Fruit fly (Drosophila melanogaster) whole organism, embryonic: Measurements from ENCODE around the gene Spc105R.

Source experiments
- Bgb ChIP-seq: fragments of 200-800 bp; sonication (Bioruptor generic); IDR thresholded peaks from 2 replicates; pipeline ENCODE4 v1.3.6; 2022; ENCODE audit warnings: missing biosample characterization, missing genetic modification characterization; ENCODE audit not compliant: partially characterized antibody
- CG1024 ChIP-seq: fragments of 200-800 bp; sonication (Bioruptor generic); IDR thresholded peaks from 2 replicates; pipeline ENCODE4 v1.3.6; 2022; ENCODE audit warnings: missing biosample characterization, missing genetic modification characterization
- CG10274 ChIP-seq: fragments of 200-800 bp; sonication (Bioruptor generic); optimal IDR thresholded peaks from 3 replicates; lab custom pipeline; 2017; ENCODE audit warnings: missing biosample characterization, mild to moderate bottlenecking, missing genetic modification characterization
- CG10565 ChIP-seq: fragments of 200-800 bp; sonication (Bioruptor generic); optimal IDR thresholded peaks from 3 replicates; lab custom pipeline; 2016; ENCODE audit warnings: missing biosample characterization, mild to moderate bottlenecking, missing genetic modification characterization
- CG12155 ChIP-seq: fragments of 200-800 bp; sonication (Bioruptor generic); optimal IDR thresholded peaks from 3 replicates; lab custom pipeline; 2016; ENCODE audit warnings: missing biosample characterization, missing genetic modification characterization
- CG12236 ChIP-seq: fragments of 200-800 bp; sonication (Bioruptor generic); optimal IDR thresholded peaks from 2 replicates; lab custom pipeline; 2016; ENCODE audit warnings: missing biosample characterization, missing genetic modification characterization
- CG12659 ChIP-seq: fragments of 200-800 bp; sonication (Bioruptor generic); optimal IDR thresholded peaks from 3 replicates; lab custom pipeline; 2017; ENCODE audit warnings: mild to moderate bottlenecking, missing biosample characterization, missing genetic modification reagents, missing genetic modification characterization
- CG15269 ChIP-seq: fragments of 200-800 bp; sonication (Bioruptor generic); optimal IDR thresholded peaks from 2 replicates; lab custom pipeline; 2018; ENCODE audit warnings: missing biosample characterization, mild to moderate bottlenecking, missing genetic modification characterization, moderate library complexity
- CG17328 ChIP-seq: fragments of 200-800 bp; sonication (Bioruptor generic); IDR thresholded peaks from 2 replicates; pipeline ENCODE4 v1.3.6; 2022; ENCODE audit warnings: missing biosample characterization, missing genetic modification characterization
- CG17359 ChIP-seq: fragments of 200-800 bp; sonication (Bioruptor generic); optimal IDR thresholded peaks from 3 replicates; lab custom pipeline; 2018; ENCODE audit warnings: missing biosample characterization, mild to moderate bottlenecking, missing genetic modification characterization, moderate library complexity
- CG17361 ChIP-seq: fragments of 200-800 bp; sonication (Bioruptor generic); IDR thresholded peaks from 3 replicates; pipeline ENCODE4 v1.3.6; 2022; ENCODE audit warnings: missing biosample characterization, missing genetic modification characterization
- CG17385 ChIP-seq: fragments of 200-800 bp; sonication (Bioruptor generic); optimal IDR thresholded peaks from 3 replicates; lab custom pipeline; 2018; ENCODE audit warnings: missing biosample characterization, mild to moderate bottlenecking, missing genetic modification characterization
- CG17568 ChIP-seq: fragments of 200-800 bp; sonication (Bioruptor generic); optimal IDR thresholded peaks from 2 replicates; lab custom pipeline; 2018; ENCODE audit warnings: missing biosample characterization, mild to moderate bottlenecking, missing genetic modification characterization, moderate library complexity
- CG4730 ChIP-seq: fragments of 200-800 bp; sonication (Bioruptor generic); IDR thresholded peaks from 2 replicates; pipeline ENCODE4 v1.3.6; 2022; ENCODE audit warnings: missing biosample characterization, missing genetic modification characterization
- CG6813 ChIP-seq: fragments of 200-800 bp; sonication (Bioruptor generic); optimal IDR thresholded peaks from 2 replicates; lab custom pipeline; 2017; ENCODE audit warnings: missing biosample characterization, missing genetic modification characterization, mild to moderate bottlenecking, moderate library complexity, missing genetic modification reagents
- CG7745 ChIP-seq: fragments of 200-800 bp; sonication (Bioruptor generic); optimal IDR thresholded peaks from 2 replicates; lab custom pipeline; 2018; ENCODE audit warnings: missing biosample characterization, mild to moderate bottlenecking, missing genetic modification characterization, moderate library complexity
- CG7963 ChIP-seq: fragments of 200-800 bp; sonication (Bioruptor generic); IDR thresholded peaks from 3 replicates; pipeline ENCODE4 v1.3.6; 2022; ENCODE audit warnings: missing biosample characterization, missing genetic modification characterization; ENCODE audit not compliant: partially characterized antibody
- D ChIP-seq, 2 experiments: fragments of 200-800 bp in 1 of 2; fragments of >200 bp in 1 of 2; sonication (Bioruptor generic) in 1 of 2; optimal IDR thresholded peaks; 2 replicates in 1 of 2; 3 replicates in 1 of 2; lab custom pipeline; 2017; ENCODE audit warnings: mild to moderate bottlenecking in 1 of 2, missing biosample characterization in 1 of 2, missing genetic modification characterization in 1 of 2, missing genetic modification reagents in 1 of 2
- ERR ChIP-seq: fragments of 200-800 bp; sonication (Bioruptor generic); optimal IDR thresholded peaks from 2 replicates; lab custom pipeline; 2016; ENCODE audit warnings: missing biosample characterization, missing genetic modification characterization
- Fer2 ChIP-seq: fragments of 200-800 bp; sonication (Bioruptor generic); optimal IDR thresholded peaks from 2 replicates; lab custom pipeline; 2018; ENCODE audit warnings: missing biosample characterization, mild to moderate bottlenecking, missing genetic modification characterization, moderate library complexity
- Gsc ChIP-seq: fragments of 200-800 bp; sonication (Bioruptor generic); IDR thresholded peaks from 2 replicates; pipeline ENCODE4 v1.3.6; 2022; ENCODE audit warnings: missing biosample characterization, missing genetic modification characterization
- HHEX ChIP-seq: fragments of 200-800 bp; sonication (Bioruptor generic); optimal IDR thresholded peaks from 3 replicates; lab custom pipeline; 2017; ENCODE audit warnings: missing biosample characterization, mild to moderate bottlenecking, missing genetic modification characterization, missing genetic modification reagents
- HmgZ ChIP-seq: fragments of 200-800 bp; sonication (Bioruptor generic); optimal IDR thresholded peaks from 2 replicates; lab custom pipeline; 2018; ENCODE audit warnings: missing biosample characterization, mild to moderate bottlenecking, missing genetic modification characterization
- Hmr ChIP-seq: fragments of 200-800 bp; sonication (Bioruptor generic); optimal IDR thresholded peaks from 3 replicates; lab custom pipeline; 2017; ENCODE audit warnings: mild to moderate bottlenecking, missing biosample characterization, missing genetic modification reagents, missing genetic modification characterization
- Lhr ChIP-seq: fragments of 200-800 bp; sonication (Bioruptor generic); optimal IDR thresholded peaks from 3 replicates; lab custom pipeline; 2017; ENCODE audit warnings: mild to moderate bottlenecking, missing biosample characterization, missing genetic modification reagents, missing genetic modification characterization
- MBD-R2 ChIP-seq: fragments of 200-800 bp; sonication (Bioruptor generic); IDR thresholded peaks from 2 replicates; pipeline ENCODE4 v1.3.6; 2022; ENCODE audit warnings: missing biosample characterization, missing genetic modification characterization
- Meics ChIP-seq: fragments of 200-800 bp; sonication (Bioruptor generic); optimal IDR thresholded peaks from 2 replicates; lab custom pipeline; 2017; ENCODE audit warnings: missing biosample characterization, mild to moderate bottlenecking, missing genetic modification characterization
- NFAT ChIP-seq: fragments of 200-800 bp; sonication (Bioruptor generic); IDR thresholded peaks from 2 replicates; pipeline ENCODE4 v1.3.6; 2022; ENCODE audit warnings: missing biosample characterization, missing genetic modification characterization
- Oaz ChIP-seq: fragments of 200-800 bp; sonication (Bioruptor generic); IDR thresholded peaks from 2 replicates; pipeline ENCODE4 v1.3.6; 2022; ENCODE audit warnings: missing biosample characterization, missing genetic modification characterization
- Poxn ChIP-seq: fragments of 200-800 bp; sonication (Bioruptor generic); IDR thresholded peaks from 2 replicates; pipeline ENCODE4 v1.3.6; 2022; ENCODE audit warnings: missing biosample characterization, missing genetic modification characterization
- Sox102F ChIP-seq: fragments of 200-800 bp; sonication (Bioruptor generic); optimal IDR thresholded peaks from 2 replicates; lab custom pipeline; 2018; ENCODE audit warnings: missing biosample characterization, mild to moderate bottlenecking, missing genetic modification characterization, moderate library complexity
- TFAM ChIP-seq: fragments of 200-800 bp; sonication (Bioruptor generic); optimal IDR thresholded peaks from 2 replicates; lab custom pipeline; 2017; ENCODE audit warnings: missing biosample characterization, missing genetic modification characterization, inconsistent platforms
- amos ChIP-seq: fragments of 200-800 bp; sonication (Bioruptor generic); IDR thresholded peaks from 2 replicates; pipeline ENCODE4 v1.3.6; 2022; ENCODE audit warnings: missing biosample characterization, missing genetic modification characterization; ENCODE audit not compliant: partially characterized antibody
- cato ChIP-seq: fragments of 200-800 bp; sonication (Bioruptor generic); optimal IDR thresholded peaks from 2 replicates; lab custom pipeline; 2016; ENCODE audit warnings: missing biosample characterization, missing genetic modification characterization, borderline replicate concordance
- ci ChIP-seq: fragments of 200-800 bp; sonication (Bioruptor generic); IDR thresholded peaks from 3 replicates; pipeline ENCODE4 v1.3.6; 2022; ENCODE audit warnings: missing biosample characterization, missing genetic modification characterization
- croc ChIP-seq: fragments of 200-800 bp; sonication (Bioruptor generic); conservative IDR thresholded peaks from 3 replicates; pipeline ENCODE4 v1.3.6; 2022; ENCODE audit warnings: missing biosample characterization, missing genetic modification characterization
- cwo ChIP-seq: fragments of 200-800 bp; sonication (Bioruptor generic); optimal IDR thresholded peaks from 3 replicates; lab custom pipeline; 2017; ENCODE audit warnings: missing biosample characterization, missing genetic modification characterization, mild to moderate bottlenecking, moderate library complexity, missing genetic modification reagents
- gcm ChIP-seq: fragments of 200-800 bp; sonication (Bioruptor generic); optimal IDR thresholded peaks from 2 replicates; lab custom pipeline; 2019; ENCODE audit warnings: missing biosample characterization, mild to moderate bottlenecking, missing genetic modification characterization, moderate library complexity
- gfzf ChIP-seq: fragments of 200-800 bp; sonication (Bioruptor generic); optimal IDR thresholded peaks from 2 replicates; lab custom pipeline; 2016; ENCODE audit warnings: missing biosample characterization, mild to moderate bottlenecking, missing genetic modification characterization, moderate library complexity
- jigr1 ChIP-seq: fragments of 200-800 bp; sonication (Bioruptor generic); IDR thresholded peaks from 3 replicates; pipeline ENCODE4 v1.3.6; 2022; ENCODE audit warnings: missing biosample characterization, missing genetic modification characterization
- mam ChIP-seq: fragments of 200-800 bp; sonication (Bioruptor generic); optimal IDR thresholded peaks from 3 replicates; lab custom pipeline; 2016; ENCODE audit warnings: missing biosample characterization, missing genetic modification characterization
- pan ChIP-seq, 4 experiments: fragments of >200 bp in 3 of 4; fragments of 200-800 bp in 1 of 4; sonication (Bioruptor generic) in 1 of 4; optimal IDR thresholded peaks in 3 of 4; IDR thresholded peaks in 1 of 4; 2 replicates each; pipeline versions ENCODE4 v1.3.6 to Lab custom; 2017 to 2022; ENCODE audit warnings: missing biosample characterization in 2 of 4, missing genetic modification characterization in 2 of 4, mixed read lengths in 1 of 4
- pb ChIP-seq: fragments of 200-800 bp; sonication (Bioruptor generic); optimal IDR thresholded peaks from 3 replicates; lab custom pipeline; 2016; ENCODE audit warnings: missing biosample characterization, missing genetic modification characterization
- ranshi ChIP-seq: fragments of 200-800 bp; sonication (Bioruptor generic); IDR thresholded peaks from 2 replicates; pipeline ENCODE4 v1.3.6; 2022; ENCODE audit warnings: missing biosample characterization, missing genetic modification characterization
- sens ChIP-seq: fragments of 200-800 bp; sonication (Bioruptor generic); peaks from one replicate; lab custom pipeline; 2016; ENCODE audit warnings: missing biosample characterization, missing genetic modification characterization
- trem ChIP-seq: fragments of 200-800 bp; optimal IDR thresholded peaks from 3 replicates; lab custom pipeline; 2019; ENCODE audit warnings: missing biosample characterization, mild to moderate bottlenecking, missing genetic modification characterization, moderate library complexity
- z ChIP-seq: fragments of 200-800 bp; sonication (Bioruptor generic); IDR thresholded peaks from 3 replicates; pipeline ENCODE4 v1.3.6; 2022; ENCODE audit warnings: missing biosample characterization, missing genetic modification characterization
- zfh1 ChIP-seq: fragments of 200-800 bp; sonication (Bioruptor generic); IDR thresholded peaks from 3 replicates; pipeline ENCODE4 v1.3.6; 2022; ENCODE audit warnings: missing biosample characterization, missing genetic modification characterization

The Spc105R gene

dm6 chr3L:20798325-20798846 is 1.8 kb upstream of the Spc105R start, which contains the start of the genes CG3698 and tzn (continued):
- TF ChIP-seq HmgZ (tag; lab: Kevin White, UChicago) (peak; percentile 94), MBD-R2 (GFP tag; lab: Robert Waterston, UW) (peak; percentile 96), D (optimal IDR thresholded peaks at IDR 0.05; lab: Kevin White, UChicago) (peak; percentile 16), D (GFP tag; optimal IDR thresholded peaks at IDR 0.05; lab: Kevin White, UChicago) (peak; percentile 94), CG7745 (no peak), sens (peak; percentile 92), jigr1 (GFP tag; lab: Robert Waterston, UW) (0 out of 3 replicates have a peak, but pooled peaks have one; percentile 35), CG17328 (peak; percentile 95), croc (GFP tag; lab: Robert Waterston, UW) (peak; percentile 85), gfzf (peak; percentile 85), CG6813 (GFP tag; lab: Kevin White, UChicago) (peak; percentile 95), Poxn (GFP tag; lab: Robert Waterston, UW) (peak; percentile 72; the same call in 1 of the 2 replicates), Hmr (peak; percentile 99), CG7963 (GFP tag; lab: Robert Waterston, UW) (no peak), ci (GFP tag; lab: Robert Waterston, UW) (peak; percentile 99), CG17568 (no peak), CG17359 (tag; lab: Kevin White, UChicago) (peak; percentile 93), CG1024 (GFP tag; lab: Robert Waterston, UW) (peak; percentile 87), gcm (peak; percentile 90), TFAM (GFP tag; lab: Kevin White, UChicago) (peak; percentile 70), CG12659 (GFP tag; lab: Kevin White, UChicago) (peak; percentile 96), Meics (GFP tag; lab: Kevin White, UChicago) (peak; percentile 97), Sox102F (GFP tag; lab: Kevin White, UChicago) (no peak), NFAT (GFP tag; lab: Robert Waterston, UW) (peak; percentile 97), CG15269 (tag; lab: Kevin White, UChicago) (no peak), Oaz (GFP tag; lab: Robert Waterston, UW) (peak; percentile 94), ranshi (GFP tag; lab: Robert Waterston, UW) (peak; percentile 94), trem (tag; lab: Kevin White, UChicago) (peak; percentile 90), z (GFP tag; lab: Robert Waterston, UW) (peak; percentile 55; the same call in 1 of the 3 replicates), cwo (GFP tag; lab: Kevin White, UChicago) (no peak), CG17385 (GFP tag; lab: Kevin White, UChicago) (peak; percentile 89), CG12155 (GFP tag; lab: Kevin White, UChicago) (peak; percentile 81), pb (GFP tag; lab: Kevin White, UChicago) (peak; percentile 87), Gsc (GFP tag; lab: Robert Waterston, UW) (no peak), CG4730 (peak; percentile 88), CG10565 (GFP tag; lab: Kevin White, UChicago) (peak; percentile 75), ERR (peak; percentile 46), cato (GFP tag; lab: Kevin White, UChicago) (peak; percentile 91), amos (no peak), Fer2 (peak; percentile 91), mam (GFP tag; lab: Kevin White, UChicago) (peak; percentile 76), CG12236 (peak; percentile 79), Lhr (GFP tag; lab: Kevin White, UChicago) (peak; percentile 99), Bgb (GFP tag; lab: Robert Waterston, UW) (no peak), CG10274 (GFP tag; lab: Kevin White, UChicago) (peak; percentile 88), zfh1 (peak; percentile 96), CG17361 (peak; percentile 89), pan (optimal IDR thresholded peaks at IDR 0.05; lab: Kevin White, UChicago) (no peak), pan (GFP tag; optimal IDR thresholded peaks at IDR 0.05 in 1 of 2, IDR thresholded peaks at IDR 0.05 in 1 of 2) (peak in 1 of 2 experiments; percentile 94), HHEX (GFP tag; lab: Kevin White, UChicago) (peak; percentile 96)
